Fruit fly (Drosophila melanogaster): ENCODE results near the gene spg.

- TF ChIP-seq CTCF (optimal IDR thresholded peaks at IDR 0.05) (no peak), CG8478 (optimal IDR thresholded peaks at IDR 0.05) (no peak)
Observed at dm6 chr3R:28913890-28914750, 69.0 kb downstream of the spg start.

Measured in S2 (cell line).